Worm (Caenorhabditis elegans): ENCODE results near the gene C26B9.1.

ce11 chrX:5372638-5373037, 28.3 kb downstream of the C26B9.1 start, which contains the start of gene F35C8.8:
- TF ChIP-seq lin-13 (GFP tag; optimal IDR thresholded peaks at IDR 0.05), result no peak
- TF ChIP-seq unc-130 (tag; optimal IDR thresholded peaks at IDR 0.05), result no peak
- no peak for TF ChIP-seq unc-62 (GFP tag; optimal IDR thresholded peaks at IDR 0.05)
- TF ChIP-seq blmp-1 (tag; optimal IDR thresholded peaks at IDR 0.05), result no peak
- TF ChIP-seq Y116A8C.19 (tag; optimal IDR thresholded peaks at IDR 0.05; ENCODE audit: borderline replicate concordance), result no peak
- TF ChIP-seq nhr-77 (tag; optimal IDR thresholded peaks at IDR 0.05), result no peak
- no peak for TF ChIP-seq zag-1 (tag; optimal IDR thresholded peaks at IDR 0.05)
- TF ChIP-seq lin-14 (GFP tag; optimal IDR thresholded peaks at IDR 0.05), result no peak
- TF ChIP-seq sox-4 (tag; optimal IDR thresholded peaks at IDR 0.05), result no peak
- no peak for TF ChIP-seq nhr-28 (tag; optimal IDR thresholded peaks at IDR 0.05)
